Worm (Caenorhabditis elegans) whole organism, young adult: ENCODE results near the gene C50F4.1.

Experiments
- F55B11.4 ChIP-seq: sonication (generic microtip); optimal IDR thresholded peaks from 2 replicates; lab custom pipeline; 2016; ENCODE audit warnings: missing compliant biosample characterization, missing genetic modification characterization, borderline replicate concordance; ENCODE audit not compliant: insufficient read depth
- Y53F4B.3 ChIP-seq: fragments of 200-800 bp; sonication (Bioruptor generic); IDR thresholded peaks from 2 replicates; pipeline ENCODE4 v1.3.6; 2022; ENCODE audit warnings: missing genetic modification reagents, missing genetic modification characterization, missing compliant biosample characterization
- ZK185.1 ChIP-seq: sonication (generic microtip); optimal IDR thresholded peaks from 2 replicates; lab custom pipeline; 2016; ENCODE audit warnings: mild to moderate bottlenecking, missing genetic modification characterization, missing compliant biosample characterization; ENCODE audit not compliant: poor library complexity, severe bottlenecking
- ama-1 ChIP-seq, 3 experiments: fragments of 150-350 bp in 1 of 3; sonication (generic microtip) in 2 of 3; optimal IDR thresholded peaks; 2 replicates each; lab custom pipeline; 2014 to 2018; ENCODE audit warnings: missing biosample characterization in 2 of 3, missing genetic modification characterization in 2 of 3, missing genetic modification reagents in 2 of 3
- bed-1 ChIP-seq: fragments of 200-800 bp; sonication (Bioruptor generic); IDR thresholded peaks from 2 replicates; pipeline ENCODE4 v1.3.6; 2022; ENCODE audit warnings: missing genetic modification reagents, missing genetic modification characterization, missing compliant biosample characterization
- bed-2 ChIP-seq: fragments of 200-800 bp; sonication (Bioruptor generic); IDR thresholded peaks from 2 replicates; pipeline ENCODE4 v1.3.6; 2022; ENCODE audit warnings: missing genetic modification reagents, missing genetic modification characterization, missing compliant biosample characterization
- cebp-1 ChIP-seq, 2 experiments: fragments of 200-800 bp in 1 of 2; sonication (Bioruptor generic) in 1 of 2; sonication (generic microtip) in 1 of 2; IDR thresholded peaks in 1 of 2; optimal IDR thresholded peaks in 1 of 2; 2 replicates each; pipeline versions ENCODE4 v1.3.6 to Lab custom; 2017 to 2022; ENCODE audit warnings: missing compliant biosample characterization in 2 of 2, missing genetic modification characterization in 2 of 2, mild to moderate bottlenecking in 1 of 2, missing genetic modification reagents in 1 of 2, moderate library complexity in 1 of 2
- ceh-58 ChIP-seq: fragments of 200-800 bp; sonication (Bioruptor generic); IDR thresholded peaks from 2 replicates; pipeline ENCODE4 v1.3.6; 2022; ENCODE audit warnings: missing genetic modification characterization, missing compliant biosample characterization
- die-1 ChIP-seq: sonication (generic microtip); optimal IDR thresholded peaks from 2 replicates; lab custom pipeline; 2016; ENCODE audit warnings: missing genotype, mild to moderate bottlenecking, missing genetic modification characterization, missing compliant biosample characterization
- dox-1 ChIP-seq: fragments of 200-800 bp; sonication (Bioruptor generic); IDR thresholded peaks from 2 replicates; pipeline ENCODE4 v1.3.6; 2022; ENCODE audit warnings: missing genetic modification reagents, missing genetic modification characterization, missing compliant biosample characterization
- dpff-1 ChIP-seq: sonication (generic microtip); optimal IDR thresholded peaks from 2 replicates; lab custom pipeline; 2017; ENCODE audit warnings: mild to moderate bottlenecking, missing genetic modification characterization, missing compliant biosample characterization
- dpl-1 ChIP-seq: fragments of 150-350 bp; optimal IDR thresholded peaks from 2 replicates; lab custom pipeline; 2014; ENCODE audit warnings: missing biosample characterization, missing genetic modification reagents, missing genetic modification characterization
- efl-1 ChIP-seq: fragments of 150-350 bp; optimal IDR thresholded peaks from 2 replicates; lab custom pipeline; 2014; ENCODE audit warnings: missing biosample characterization, missing genetic modification reagents, missing genetic modification characterization
- egrh-3 ChIP-seq: fragments of 200-800 bp; sonication (Bioruptor generic); IDR thresholded peaks from 2 replicates; pipeline ENCODE4 v1.3.6; 2022; ENCODE audit warnings: missing genetic modification reagents, missing genetic modification characterization, missing compliant biosample characterization
- ets-4 ChIP-seq: fragments of 200-800 bp; sonication (Bioruptor generic); optimal IDR thresholded peaks from 2 replicates; lab custom pipeline; 2018; ENCODE audit warnings: mild to moderate bottlenecking, missing genetic modification characterization, missing compliant biosample characterization
- him-1 ChIP-seq: sonication (generic microtip); optimal IDR thresholded peaks from 2 replicates; lab custom pipeline; 2016; ENCODE audit warnings: missing genotype, missing genetic modification reagents, missing genetic modification characterization, missing compliant biosample characterization
- hlh-12 ChIP-seq: sonication (generic microtip); optimal IDR thresholded peaks from 2 replicates; lab custom pipeline; 2016; ENCODE audit warnings: missing genetic modification characterization, missing compliant biosample characterization
- hmg-1.2 ChIP-seq: fragments of 200-800 bp; sonication (Bioruptor generic); IDR thresholded peaks from 2 replicates; pipeline ENCODE4 v1.3.6; 2022; ENCODE audit warnings: missing genetic modification reagents, missing genetic modification characterization, missing compliant biosample characterization
- hsf-1 ChIP-seq: fragments of 200-800 bp; sonication (Bioruptor generic); IDR thresholded peaks from 2 replicates; pipeline ENCODE4 v1.3.6; 2022; ENCODE audit warnings: missing genetic modification reagents, missing genetic modification characterization, missing compliant biosample characterization
- let-607 ChIP-seq, 2 experiments: fragments of 200-800 bp in 1 of 2; sonication (Bioruptor generic) in 1 of 2; sonication (generic microtip) in 1 of 2; optimal IDR thresholded peaks; 2 replicates each; lab custom pipeline; 2016 to 2018; ENCODE audit warnings: mild to moderate bottlenecking in 2 of 2, missing compliant biosample characterization in 2 of 2, missing genetic modification characterization in 2 of 2, moderate library complexity in 2 of 2, missing genotype in 1 of 2
- lin-35 ChIP-seq, 3 experiments: fragments of 150-350 bp in 2 of 3; sonication (generic microtip) in 1 of 3; optimal IDR thresholded peaks; 2 replicates each; lab custom pipeline; 2014 to 2018; ENCODE audit warnings: missing biosample characterization in 3 of 3, missing genetic modification characterization in 3 of 3, missing genetic modification reagents in 3 of 3
- lin-40 ChIP-seq: sonication (generic microtip); optimal IDR thresholded peaks from 2 replicates; lab custom pipeline; 2016; ENCODE audit warnings: missing genetic modification characterization, mild to moderate bottlenecking, missing compliant biosample characterization, missing genotype, missing genetic modification reagents
- lin-54 ChIP-seq: fragments of 200-800 bp; sonication (Bioruptor generic); optimal IDR thresholded peaks from 2 replicates; lab custom pipeline; 2018; ENCODE audit warnings: mild to moderate bottlenecking, missing genetic modification characterization, missing compliant biosample characterization
- lsl-1 ChIP-seq: fragments of 200-800 bp; sonication (Bioruptor generic); optimal IDR thresholded peaks from 2 replicates; lab custom pipeline; 2018; ENCODE audit warnings: mild to moderate bottlenecking, missing genetic modification characterization, moderate library complexity, missing compliant biosample characterization
- madf-10 ChIP-seq: sonication (generic microtip); optimal IDR thresholded peaks from 2 replicates; lab custom pipeline; 2016; ENCODE audit warnings: mild to moderate bottlenecking, missing genetic modification characterization, missing compliant biosample characterization
- madf-6 ChIP-seq: fragments of 200-800 bp; sonication (Bioruptor generic); IDR thresholded peaks from 2 replicates; pipeline ENCODE4 v1.3.6; 2022; ENCODE audit warnings: missing genetic modification reagents, missing genetic modification characterization, missing compliant biosample characterization
- mcd-1 ChIP-seq: fragments of 200-800 bp; sonication (Bioruptor generic); IDR thresholded peaks from 2 replicates; pipeline ENCODE4 v1.3.6; 2022; ENCODE audit warnings: missing genetic modification reagents, missing genetic modification characterization, missing compliant biosample characterization
- nfyb-1 ChIP-seq: fragments of 200-800 bp; sonication (Bioruptor generic); IDR thresholded peaks from 2 replicates; pipeline ENCODE4 v1.3.6; 2022; ENCODE audit warnings: missing genetic modification reagents, missing genetic modification characterization, missing compliant biosample characterization
- nhr-120 ChIP-seq: fragments of 200-800 bp; sonication (Bioruptor generic); IDR thresholded peaks from 2 replicates; pipeline ENCODE4 v1.3.6; 2022; ENCODE audit warnings: missing genetic modification characterization, missing compliant biosample characterization
- nhr-179 ChIP-seq: sonication (generic microtip); optimal IDR thresholded peaks from 2 replicates; lab custom pipeline; 2016; ENCODE audit warnings: mild to moderate bottlenecking, missing genetic modification characterization, missing compliant biosample characterization
- nhr-90 ChIP-seq: sonication (generic microtip); optimal IDR thresholded peaks from 2 replicates; lab custom pipeline; 2016; ENCODE audit warnings: missing genotype, mild to moderate bottlenecking, missing genetic modification characterization, missing compliant biosample characterization
- pbrm-1 ChIP-seq: fragments of 200-800 bp; sonication (Bioruptor generic); IDR thresholded peaks from 2 replicates; pipeline ENCODE4 v1.3.6; 2022; ENCODE audit warnings: missing genetic modification reagents, missing genetic modification characterization, missing compliant biosample characterization
- sea-2 ChIP-seq: fragments of 200-800 bp; sonication (Bioruptor generic); IDR thresholded peaks from 2 replicates; pipeline ENCODE4 v1.3.6; 2022; ENCODE audit warnings: missing genetic modification characterization, missing compliant biosample characterization
- snpc-1.3 ChIP-seq: sonication (generic microtip); optimal IDR thresholded peaks from 2 replicates; lab custom pipeline; 2017; ENCODE audit warnings: missing genetic modification characterization, mild to moderate bottlenecking, missing compliant biosample characterization, antibody characterized with exemption, moderate library complexity, missing genotype, missing genetic modification reagents; ENCODE audit not compliant: insufficient read depth
- snpc-4 ChIP-seq, 5 experiments: fragments of 150-350 bp in 1 of 5; sonication (generic microtip) in 4 of 5; optimal IDR thresholded peaks; 2 replicates each; lab custom pipeline; 2014 to 2018; ENCODE audit warnings: missing genetic modification characterization in 5 of 5, missing biosample characterization in 3 of 5, antibody characterized with exemption in 2 of 5, mild to moderate bottlenecking in 2 of 5, missing compliant biosample characterization in 2 of 5, missing genotype in 2 of 5, moderate library complexity in 2 of 5, missing genetic modification reagents in 1 of 5
- unc-130 ChIP-seq: sonication (generic microtip); optimal IDR thresholded peaks from 2 replicates; lab custom pipeline; 2016; ENCODE audit warnings: missing genetic modification reagents, missing genetic modification characterization, missing compliant biosample characterization
- ztf-18 ChIP-seq: sonication (generic microtip); optimal IDR thresholded peaks from 2 replicates; lab custom pipeline; 2016; ENCODE audit warnings: missing genotype, mild to moderate bottlenecking, missing genetic modification characterization, missing compliant biosample characterization
- ztf-22 ChIP-seq: fragments of 200-800 bp; sonication (Bioruptor generic); optimal IDR thresholded peaks from 2 replicates; lab custom pipeline; 2018; ENCODE audit warnings: mild to moderate bottlenecking, missing genetic modification characterization, moderate library complexity, missing compliant biosample characterization
- ztf-28 ChIP-seq: fragments of 200-800 bp; sonication (Bioruptor generic); IDR thresholded peaks from 2 replicates; pipeline ENCODE4 v1.3.6; 2022; ENCODE audit warnings: missing genetic modification reagents, missing genetic modification characterization, missing compliant biosample characterization
- ztf-6 ChIP-seq: fragments of 200-800 bp; sonication (Bioruptor generic); IDR thresholded peaks from 2 replicates; pipeline ENCODE4 v1.3.6; 2022; ENCODE audit warnings: missing genetic modification reagents, missing genetic modification characterization, missing compliant biosample characterization

C50F4.1 gene

DNA sequence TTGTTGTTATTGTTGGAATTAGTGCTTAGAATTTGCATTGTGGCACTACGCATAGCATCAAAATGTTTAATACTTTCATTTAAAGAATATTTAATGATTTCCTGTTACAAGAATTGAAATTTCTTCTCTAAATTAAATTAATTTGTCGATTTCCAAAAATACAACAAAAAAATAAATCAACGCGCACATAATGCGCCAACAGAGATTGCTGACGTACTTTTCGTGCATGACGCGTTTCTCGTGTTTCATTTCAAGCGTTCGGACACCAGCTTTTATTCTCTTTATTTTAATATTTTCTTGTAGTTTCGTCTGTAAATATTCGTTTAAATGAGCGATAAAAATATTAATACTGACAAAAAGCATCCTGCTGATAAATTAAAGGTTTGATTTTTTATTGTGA, 13.0 kb upstream of the C50F4.1 start, which contains the start of gene eif-2Bdelta:
TSS of gene eif-2Bdelta (plus strand) at position 235 of the 400 bp plus-strand sequence.
- TF ChIP-seq let-607 (tag; optimal IDR thresholded peaks at IDR 0.05; lab: Kevin White, UChicago) (peak in 1 of 2 experiments; percentile 23), lin-35 (GFP tag; optimal IDR thresholded peaks at IDR 0.05; lab: Kevin White, UChicago) (peak in 1 of 3 experiments; percentile 70), egrh-3 (GFP tag; lab: Robert Waterston, UW) (no peak), nfyb-1 (GFP tag; lab: Robert Waterston, UW) (no peak), ceh-58 (GFP tag; lab: Robert Waterston, UW) (no peak), bed-1 (no peak), ztf-18 (tag; lab: Kevin White, UChicago) (peak; percentile 93), lin-54 (GFP tag; lab: Kevin White, UChicago) (peak; percentile 59), die-1 (tag; lab: Kevin White, UChicago) (no peak), nhr-179 (no peak), unc-130 (no peak), cebp-1 (GFP tag; IDR thresholded peaks at IDR 0.05; lab: Robert Waterston, UW) (no peak), cebp-1 (tag; optimal IDR thresholded peaks at IDR 0.05; lab: Kevin White, UChicago) (peak; percentile 53), ztf-22 (no peak), dpl-1 (GFP tag; lab: Kevin White, UChicago) (no peak), dox-1 (GFP tag; lab: Robert Waterston, UW) (peak; percentile 49; the same call in 1 of the 2 replicates), ets-4 (GFP tag; lab: Kevin White, UChicago) (no peak), lsl-1 (GFP tag; lab: Kevin White, UChicago) (peak; percentile 21), ama-1 (optimal IDR thresholded peaks at IDR 0.05; lab: Kevin White, UChicago) (no peak), ama-1 (GFP tag; optimal IDR thresholded peaks at IDR 0.05; lab: Kevin White, UChicago) (no peak), dpff-1 (tag; lab: Kevin White, UChicago) (no peak), hsf-1 (GFP tag; lab: Robert Waterston, UW) (no peak), F55B11.4 (tag; lab: Kevin White, UChicago) (no peak), madf-10 (no peak), sea-2 (GFP tag; lab: Robert Waterston, UW) (no peak), hmg-1.2 (0 out of 2 replicates have a peak, but pooled peaks have one; percentile 23), nhr-90 (tag; lab: Kevin White, UChicago) (no peak), mcd-1 (peak; percentile 60), nhr-120 (GFP tag; lab: Robert Waterston, UW) (no peak), bed-2 (GFP tag; lab: Robert Waterston, UW) (no peak), ztf-28 (no peak), snpc-1.3 (tag; lab: Kevin White, UChicago) (no peak), madf-6 (GFP tag; lab: Robert Waterston, UW) (peak; percentile 48; the same call in 1 of the 2 replicates), snpc-4 (GFP tag; optimal IDR thresholded peaks at IDR 0.05; lab: Kevin White, UChicago) (peak; percentile 15), snpc-4 (tag; optimal IDR thresholded peaks at IDR 0.05; lab: Kevin White, UChicago) (peak in 3 of 4 experiments; percentile 42 to 49 (median 48)), him-1 (tag; lab: Kevin White, UChicago) (no peak), Y53F4B.3 (no peak), pbrm-1 (GFP tag; lab: Robert Waterston, UW) (0 out of 2 replicates have a peak, but pooled peaks have one; percentile 28), lin-40 (tag; lab: Kevin White, UChicago) (peak; percentile 62), efl-1 (GFP tag; lab: Kevin White, UChicago) (peak; percentile 24), ZK185.1 (tag; lab: Kevin White, UChicago) (peak; percentile 39), ztf-6 (GFP tag; lab: Robert Waterston, UW) (no peak), hlh-12 (no peak)
